Fruit fly (Drosophila melanogaster): ENCODE measurements around the gene nwk.

The nwk gene

DNA sequence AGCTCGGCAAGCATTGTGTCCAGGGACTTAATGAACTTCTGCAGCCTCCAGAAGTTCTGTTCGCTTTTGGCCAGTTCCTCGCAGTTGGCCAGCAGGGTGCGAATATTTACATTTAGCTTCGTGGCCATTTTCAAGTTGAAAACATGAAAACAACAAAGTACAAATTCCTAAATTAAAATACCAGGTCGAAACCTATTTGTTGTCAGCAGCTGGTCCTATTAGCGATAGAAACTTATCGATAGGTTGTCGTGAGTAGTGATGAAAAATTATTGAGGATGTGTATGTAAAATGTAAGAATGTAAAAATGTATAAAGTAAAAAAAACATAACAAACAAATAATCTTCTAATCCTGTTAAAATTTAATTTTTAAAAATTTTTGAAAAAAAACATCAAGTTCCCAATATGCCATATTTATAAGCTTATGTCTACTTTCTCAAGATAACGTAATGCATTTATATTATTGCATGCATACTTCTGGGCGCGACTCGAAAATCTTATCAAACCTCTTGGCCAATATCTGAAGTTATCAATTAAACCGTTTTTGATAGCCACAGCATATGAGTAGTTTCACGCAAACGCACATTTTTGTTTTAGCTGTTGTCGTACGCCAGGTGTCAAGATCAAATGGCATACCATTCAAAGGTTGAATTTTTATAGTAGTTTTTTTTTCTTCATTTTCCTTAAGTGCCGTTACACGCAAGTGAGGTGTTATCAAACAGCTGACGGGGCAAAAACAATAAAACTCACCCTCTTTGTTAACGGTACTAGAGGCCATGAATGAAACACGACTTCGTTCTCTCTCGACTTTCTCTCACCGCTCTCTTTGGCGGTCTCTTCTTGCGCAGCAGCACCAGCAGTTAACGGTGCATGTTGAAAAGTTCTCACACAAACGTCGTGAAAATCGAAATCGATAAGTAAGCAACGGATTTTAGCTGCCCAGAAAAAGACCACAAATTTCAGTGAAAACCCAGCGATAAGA lies at the start of gene nwk, which contains the start of gene Use1:
TSS of gene nwk (plus strand) at position 885 of the 979 bp plus-strand sequence.
TSS of gene Use1 (minus strand) at position 206 of the 979 bp plus-strand sequence.
- TF ChIP-seq cic (GFP tag; optimal IDR thresholded peaks at IDR 0.05) = peak; percentile 23
- TF ChIP-seq ovo (GFP tag; optimal IDR thresholded peaks at IDR 0.05) = peak; percentile 64
- TF ChIP-seq tj (GFP tag; optimal IDR thresholded peaks at IDR 0.05) = peak; percentile 54
- peak; percentile 12 for TF ChIP-seq Mnt (GFP tag; optimal IDR thresholded peaks at IDR 0.05)
- peak; percentile 20 for TF ChIP-seq bab1 (GFP tag; optimal IDR thresholded peaks at IDR 0.05)
- no peak for TF ChIP-seq CG7101 (tag; optimal IDR thresholded peaks at IDR 0.05)
- TF ChIP-seq CG11617 (GFP tag; optimal IDR thresholded peaks at IDR 0.05) = peak; percentile 3
- no peak for TF ChIP-seq cnc (optimal IDR thresholded peaks at IDR 0.05)
- no peak for TF ChIP-seq Clk (GFP tag; optimal IDR thresholded peaks at IDR 0.05)

DNA sequence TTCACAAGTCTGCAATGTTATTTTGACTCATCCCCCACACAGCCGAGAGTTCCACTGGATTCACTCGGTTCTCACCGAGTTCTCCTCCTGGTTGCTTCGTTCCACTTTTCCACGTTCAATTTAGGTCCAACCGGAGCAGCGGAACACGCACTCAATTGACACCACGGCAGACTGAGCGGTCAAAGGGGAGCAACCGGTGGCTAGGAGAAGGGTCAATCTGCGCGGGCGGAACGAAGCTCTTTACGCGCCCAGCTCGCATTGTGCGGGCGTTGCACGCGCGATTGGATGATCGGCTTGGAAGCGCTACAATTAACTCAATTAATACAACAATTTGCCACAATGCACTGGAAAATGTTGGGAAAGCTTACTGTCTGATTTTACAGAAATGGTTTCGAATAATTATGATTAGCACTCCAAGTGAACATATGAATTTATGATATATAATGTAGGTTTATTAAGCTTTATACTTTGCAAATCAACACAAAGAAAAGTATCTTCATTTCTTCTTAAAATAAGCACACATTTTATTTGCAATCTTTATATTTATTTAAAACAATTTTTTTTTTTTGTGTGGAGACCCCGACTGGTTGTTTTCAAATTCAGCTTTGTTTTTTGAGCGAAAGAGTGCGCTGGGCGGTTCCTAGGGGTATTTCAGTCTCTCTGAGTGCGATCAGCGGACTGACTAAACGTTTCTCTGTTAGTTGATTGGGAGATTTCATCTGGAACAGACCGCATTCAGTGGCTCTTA lies 45.1 kb upstream of the nwk start, which contains the start of gene CG32032:
TSS of gene CG32032 (plus strand) at position 698 of the 748 bp plus-strand sequence.
- TF ChIP-seq bab1 (GFP tag; optimal IDR thresholded peaks at IDR 0.05) = no peak
- TF ChIP-seq tj (GFP tag; optimal IDR thresholded peaks at IDR 0.05) = no peak
- peak; percentile 21 for TF ChIP-seq CG11617 (GFP tag; optimal IDR thresholded peaks at IDR 0.05)
- TF ChIP-seq CG5204 (GFP tag; optimal IDR thresholded peaks at IDR 0.05) = peak; percentile 39
- no peak for TF ChIP-seq cic (GFP tag; optimal IDR thresholded peaks at IDR 0.05)
- TF ChIP-seq CG7101 (tag; optimal IDR thresholded peaks at IDR 0.05) = peak; percentile 25
- TF ChIP-seq toe (GFP tag; optimal IDR thresholded peaks at IDR 0.05) = peak; percentile 27
- no peak for TF ChIP-seq CG7045 (GFP tag; optimal IDR thresholded peaks at IDR 0.05)
- peak; percentile 14 for TF ChIP-seq CG14711 (tag; optimal IDR thresholded peaks at IDR 0.05)
- TF ChIP-seq ovo (GFP tag; optimal IDR thresholded peaks at IDR 0.05) = no peak
- TF ChIP-seq CG33017 (tag; optimal IDR thresholded peaks at IDR 0.05) = peak; percentile 38
- no peak for TF ChIP-seq Hr96 (GFP tag; optimal IDR thresholded peaks at IDR 0.05)
- no peak for TF ChIP-seq pad (GFP tag; optimal IDR thresholded peaks at IDR 0.05)

DNA sequence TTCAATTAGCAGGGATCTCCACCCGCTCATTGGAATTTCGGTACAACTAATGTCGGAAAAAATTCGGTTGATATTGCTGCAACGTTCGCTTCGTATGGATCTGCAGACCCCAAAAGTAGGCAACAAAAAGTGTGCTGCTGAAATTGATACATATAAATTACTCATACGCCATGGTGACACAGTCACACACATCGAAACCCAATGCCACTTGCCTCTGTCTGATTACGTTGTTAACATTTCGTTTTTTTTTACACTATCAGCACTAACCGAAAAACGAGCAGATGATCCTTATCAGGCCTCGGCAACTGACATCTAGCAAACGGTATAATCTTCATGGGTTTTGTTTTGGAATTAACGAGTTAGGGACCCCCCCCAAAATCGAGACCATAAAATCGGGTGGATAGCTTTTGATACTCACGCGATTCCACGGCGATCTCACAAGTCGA lies 42.7 kb upstream of the nwk start:
- TF ChIP-seq Crg-1 (GFP tag; optimal IDR thresholded peaks at IDR 0.05) (no peak), CG11617 (GFP tag; optimal IDR thresholded peaks at IDR 0.05) (no peak), cic (GFP tag; optimal IDR thresholded peaks at IDR 0.05) (no peak), kay (GFP tag; ENCODE audit: borderline replicate concordance) (peak; percentile 63), cnc (optimal IDR thresholded peaks at IDR 0.05) (no peak), tj (GFP tag; optimal IDR thresholded peaks at IDR 0.05) (no peak)

- TF ChIP-seq toe (GFP tag; optimal IDR thresholded peaks at IDR 0.05) (no peak), tj (GFP tag; optimal IDR thresholded peaks at IDR 0.05) (no peak), CG7045 (GFP tag; optimal IDR thresholded peaks at IDR 0.05) (peak; percentile 3), CG12768 (GFP tag; optimal IDR thresholded peaks at IDR 0.05) (peak; percentile 53), cnc (optimal IDR thresholded peaks at IDR 0.05) (no peak), Crg-1 (GFP tag; optimal IDR thresholded peaks at IDR 0.05) (no peak), Clk (GFP tag; optimal IDR thresholded peaks at IDR 0.05) (peak; percentile 65), kay (GFP tag; ENCODE audit: borderline replicate concordance) (peak; percentile 80), CG11617 (GFP tag; optimal IDR thresholded peaks at IDR 0.05) (peak; percentile 16), Mnt (GFP tag; optimal IDR thresholded peaks at IDR 0.05) (peak; percentile 81), CG1620 (GFP tag; optimal IDR thresholded peaks at IDR 0.05) (no peak), pad (GFP tag; optimal IDR thresholded peaks at IDR 0.05) (no peak), CG14711 (tag; optimal IDR thresholded peaks at IDR 0.05) (peak; percentile 6), CG33017 (tag; optimal IDR thresholded peaks at IDR 0.05) (peak; percentile 80), cic (GFP tag; optimal IDR thresholded peaks at IDR 0.05) (peak; percentile 98), Hr96 (GFP tag; optimal IDR thresholded peaks at IDR 0.05) (peak; percentile 54), ovo (GFP tag; optimal IDR thresholded peaks at IDR 0.05) (no peak), CG5204 (GFP tag; optimal IDR thresholded peaks at IDR 0.05) (no peak), bab1 (GFP tag; optimal IDR thresholded peaks at IDR 0.05) (no peak), CG7101 (tag; optimal IDR thresholded peaks at IDR 0.05) (peak; percentile 27)
These were observed 42.0 kb upstream of the nwk start for dm6 chr3L:9095704-9096103.

DNA sequence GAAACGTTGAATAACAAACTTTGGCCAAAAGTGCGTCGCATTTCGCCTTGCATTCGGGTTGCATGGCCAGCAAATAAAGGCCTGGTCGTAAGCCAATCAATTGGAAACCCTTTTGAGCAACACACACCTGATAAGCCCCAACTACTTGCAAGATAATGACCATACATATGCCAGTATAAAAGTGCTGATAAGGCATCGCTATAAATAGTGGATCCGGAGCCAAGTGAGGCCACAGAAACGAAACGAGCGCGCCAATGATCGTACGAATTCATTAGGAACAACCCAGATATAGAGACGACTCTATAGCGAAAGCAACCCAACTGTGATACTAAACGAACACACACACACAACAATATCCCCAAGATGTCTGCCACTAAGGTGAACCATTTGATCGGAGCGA lies 41.0 kb upstream of the nwk start, which contains the start of gene CG13315:
TSS of gene CG13315 (plus strand) at position 230 of the 400 bp plus-strand sequence.
- TF ChIP-seq Hr96 (GFP tag; optimal IDR thresholded peaks at IDR 0.05) (peak; percentile 20), CG12768 (GFP tag; optimal IDR thresholded peaks at IDR 0.05) (peak; percentile 60), cic (GFP tag; optimal IDR thresholded peaks at IDR 0.05) (peak; percentile 59), CG5204 (GFP tag; optimal IDR thresholded peaks at IDR 0.05) (no peak), Mnt (GFP tag; optimal IDR thresholded peaks at IDR 0.05) (peak; percentile 55), CG33017 (tag; optimal IDR thresholded peaks at IDR 0.05) (no peak), CG11617 (GFP tag; optimal IDR thresholded peaks at IDR 0.05) (no peak), CG7101 (tag; optimal IDR thresholded peaks at IDR 0.05) (no peak), kay (GFP tag; ENCODE audit: borderline replicate concordance) (peak; percentile 81)

Measured in whole organism, adult.